Fruit fly (Drosophila melanogaster) whole organism, embryonic: Measurements from ENCODE around the gene deltaCOP.
A peak's percentile ranks its signal among the peaks of the same experiment; 100 is the strongest.

ENCODE experiments used
- CG10274 ChIP-seq: fragments of 200-800 bp; sonication (Bioruptor generic); optimal IDR thresholded peaks from 3 replicates; lab custom pipeline; 2017; ENCODE audit warnings: missing biosample characterization, mild to moderate bottlenecking, missing genetic modification characterization
- CG11093 ChIP-seq: fragments of 200-800 bp; sonication (Bioruptor generic); IDR thresholded peaks from 3 replicates; pipeline ENCODE4 v1.3.6; 2022; ENCODE audit warnings: missing biosample characterization, missing genetic modification characterization
- CG11398 ChIP-seq: fragments of 200-800 bp; sonication (Bioruptor generic); optimal IDR thresholded peaks from 2 replicates; lab custom pipeline; 2016; ENCODE audit warnings: missing biosample characterization, missing genetic modification characterization
- CG11456 ChIP-seq: fragments of 200-800 bp; sonication (Bioruptor generic); IDR thresholded peaks from 3 replicates; pipeline ENCODE4 v1.3.6; 2022; ENCODE audit warnings: missing biosample characterization, missing genetic modification characterization
- CG12155 ChIP-seq: fragments of 200-800 bp; sonication (Bioruptor generic); optimal IDR thresholded peaks from 3 replicates; lab custom pipeline; 2016; ENCODE audit warnings: missing biosample characterization, missing genetic modification characterization
- CG14441 ChIP-seq: fragments of 200-800 bp; sonication (Bioruptor generic); IDR thresholded peaks from 2 replicates; pipeline ENCODE4 v1.3.6; 2022; ENCODE audit warnings: missing biosample characterization, missing genetic modification characterization
- CG15073 ChIP-seq: fragments of 200-800 bp; sonication (Bioruptor generic); optimal IDR thresholded peaks from 2 replicates; lab custom pipeline; 2016; ENCODE audit warnings: missing biosample characterization, missing genetic modification characterization
- CG1602 ChIP-seq: fragments of 200-800 bp; sonication (Bioruptor generic); optimal IDR thresholded peaks from 3 replicates; lab custom pipeline; 2016; ENCODE audit warnings: missing biosample characterization, missing genetic modification characterization
- CG18599 ChIP-seq: fragments of 200-800 bp; sonication (Bioruptor generic); optimal IDR thresholded peaks from 3 replicates; lab custom pipeline; 2017; ENCODE audit warnings: missing biosample characterization, missing genetic modification characterization, mild to moderate bottlenecking, moderate library complexity, missing genetic modification reagents
- CG2678 ChIP-seq: fragments of 200-800 bp; sonication (Bioruptor generic); optimal IDR thresholded peaks from 3 replicates; lab custom pipeline; 2019; ENCODE audit warnings: missing biosample characterization, mild to moderate bottlenecking, missing genetic modification characterization, moderate library complexity
- CG4328 ChIP-seq: fragments of 200-800 bp; sonication (Bioruptor generic); optimal IDR thresholded peaks from 3 replicates; lab custom pipeline; 2017; ENCODE audit warnings: missing biosample characterization, missing genetic modification reagents, missing genetic modification characterization
- CG5245 ChIP-seq: fragments of 200-800 bp; sonication (Bioruptor generic); optimal IDR thresholded peaks from 3 replicates; lab custom pipeline; 2016; ENCODE audit warnings: missing biosample characterization, missing genetic modification characterization
- CG6689 ChIP-seq: fragments of 200-800 bp; sonication (Bioruptor generic); IDR thresholded peaks from 2 replicates; pipeline ENCODE4 v1.3.6; 2022; ENCODE audit warnings: missing biosample characterization, missing genetic modification characterization
- CG6791 ChIP-seq: fragments of 200-800 bp; sonication (Bioruptor generic); IDR thresholded peaks from 3 replicates; pipeline ENCODE4 v1.3.6; 2022; ENCODE audit warnings: missing biosample characterization, missing genetic modification characterization; ENCODE audit not compliant: partially characterized antibody
- CG8089 ChIP-seq: fragments of 200-800 bp; sonication (Bioruptor generic); optimal IDR thresholded peaks from 3 replicates; lab custom pipeline; 2016; ENCODE audit warnings: missing biosample characterization, missing genetic modification characterization
- CG8290 ChIP-seq, 3 experiments: fragments of 200-800 bp; sonication (Bioruptor generic); optimal IDR thresholded peaks; 2 replicates each; lab custom pipeline; 2016 to 2019; ENCODE audit warnings: missing biosample characterization in 3 of 3, missing genetic modification characterization in 3 of 3, mild to moderate bottlenecking in 2 of 3, moderate library complexity in 1 of 3
- CG8944 ChIP-seq: fragments of 200-800 bp; sonication (Bioruptor generic); optimal IDR thresholded peaks from 3 replicates; lab custom pipeline; 2016; ENCODE audit warnings: missing biosample characterization, missing genetic modification characterization
- CG9817 ChIP-seq: fragments of 200-800 bp; sonication (Bioruptor generic); optimal IDR thresholded peaks from 2 replicates; lab custom pipeline; 2018; ENCODE audit warnings: missing biosample characterization, mild to moderate bottlenecking, missing genetic modification characterization, moderate library complexity
- CkIIα-i1 ChIP-seq: fragments of 200-800 bp; sonication (Bioruptor generic); IDR thresholded peaks from 2 replicates; pipeline ENCODE4 v1.3.6; 2022; ENCODE audit warnings: missing biosample characterization, missing genetic modification characterization
- D19B ChIP-seq: fragments of 200-800 bp; sonication (Bioruptor generic); optimal IDR thresholded peaks from 2 replicates; lab custom pipeline; 2017; ENCODE audit warnings: missing biosample characterization, mild to moderate bottlenecking, missing genetic modification characterization
- Dad ChIP-seq: fragments of 200-800 bp; sonication (Bioruptor generic); optimal IDR thresholded peaks from 3 replicates; lab custom pipeline; 2016; ENCODE audit warnings: missing biosample characterization, missing genetic modification characterization
- Dek ChIP-seq: fragments of 200-800 bp; sonication (Bioruptor generic); optimal IDR thresholded peaks from 3 replicates; lab custom pipeline; 2019; ENCODE audit warnings: missing biosample characterization, mild to moderate bottlenecking, missing genetic modification characterization, moderate library complexity
- Dip2 ChIP-seq: fragments of 200-800 bp; sonication (Bioruptor generic); IDR thresholded peaks from 2 replicates; pipeline ENCODE4 v1.3.6; 2022; ENCODE audit warnings: missing biosample characterization, missing genetic modification characterization
- Dip3 ChIP-seq: fragments of 200-800 bp; sonication (Bioruptor generic); optimal IDR thresholded peaks from 3 replicates; lab custom pipeline; 2016; ENCODE audit warnings: missing biosample characterization, missing genetic modification characterization
- Doc2 ChIP-seq: fragments of 200-800 bp; sonication (Bioruptor generic); IDR thresholded peaks from 2 replicates; pipeline ENCODE4 v1.3.6; 2022; ENCODE audit warnings: missing biosample characterization, missing genetic modification characterization
- Elba2 ChIP-seq: fragments of 200-800 bp; sonication (Bioruptor generic); optimal IDR thresholded peaks from 3 replicates; lab custom pipeline; 2016; ENCODE audit warnings: missing biosample characterization, missing genetic modification characterization
- GATAe ChIP-seq: fragments of 200-800 bp; sonication (Bioruptor generic); conservative IDR thresholded peaks from 2 replicates; pipeline ENCODE4 v1.3.6; 2022; ENCODE audit warnings: missing biosample characterization, missing genetic modification characterization
- H15 ChIP-seq: fragments of 200-800 bp; sonication (Bioruptor generic); IDR thresholded peaks from 3 replicates; pipeline ENCODE4 v1.3.6; 2022; ENCODE audit warnings: missing biosample characterization, missing genetic modification characterization
- HLH4C ChIP-seq: fragments of 200-800 bp; sonication (Bioruptor generic); IDR thresholded peaks from 3 replicates; pipeline ENCODE4 v1.3.6; 2022; ENCODE audit warnings: missing biosample characterization, missing genetic modification characterization; ENCODE audit not compliant: partially characterized antibody
- HLH54F ChIP-seq: fragments of 200-800 bp; sonication (Bioruptor generic); optimal IDR thresholded peaks from 3 replicates; lab custom pipeline; 2016; ENCODE audit warnings: missing biosample characterization, missing genetic modification characterization
- HmgD ChIP-seq: fragments of 200-800 bp; sonication (Bioruptor generic); optimal IDR thresholded peaks from 3 replicates; lab custom pipeline; 2016; ENCODE audit warnings: missing biosample characterization, missing genetic modification characterization
- Jarid2 ChIP-seq: fragments of 200-800 bp; sonication (Bioruptor generic); optimal IDR thresholded peaks from 3 replicates; lab custom pipeline; 2017; ENCODE audit warnings: mild to moderate bottlenecking, missing biosample characterization, missing genetic modification reagents, missing genetic modification characterization
- Lhr ChIP-seq: fragments of 200-800 bp; sonication (Bioruptor generic); optimal IDR thresholded peaks from 3 replicates; lab custom pipeline; 2017; ENCODE audit warnings: mild to moderate bottlenecking, missing biosample characterization, missing genetic modification reagents, missing genetic modification characterization
- NC2β ChIP-seq: fragments of 200-800 bp; sonication (Bioruptor generic); optimal IDR thresholded peaks from 2 replicates; lab custom pipeline; 2016; ENCODE audit warnings: missing biosample characterization, missing genetic modification characterization
- Ptx1 ChIP-seq: fragments of 200-800 bp; sonication (Bioruptor generic); IDR thresholded peaks from 2 replicates; pipeline ENCODE4 v1.3.6; 2022; ENCODE audit warnings: missing biosample characterization, missing genetic modification characterization
- TFAM ChIP-seq: fragments of 200-800 bp; sonication (Bioruptor generic); optimal IDR thresholded peaks from 2 replicates; lab custom pipeline; 2017; ENCODE audit warnings: missing biosample characterization, missing genetic modification characterization, inconsistent platforms
- ab ChIP-seq: fragments of 200-800 bp; sonication (Bioruptor generic); optimal IDR thresholded peaks from 2 replicates; lab custom pipeline; 2016; ENCODE audit warnings: missing biosample characterization, missing genetic modification characterization
- abd-A ChIP-seq: fragments of 200-800 bp; sonication (Bioruptor generic); optimal IDR thresholded peaks from 3 replicates; lab custom pipeline; 2019; ENCODE audit warnings: missing biosample characterization, mild to moderate bottlenecking, missing genetic modification characterization, moderate library complexity
- aop ChIP-seq: fragments of 200-800 bp; sonication (Bioruptor generic); IDR thresholded peaks from 2 replicates; pipeline ENCODE4 v1.3.6; 2022; ENCODE audit warnings: missing biosample characterization, missing genetic modification characterization
- bab2 ChIP-seq: fragments of 200-800 bp; sonication (Bioruptor generic); optimal IDR thresholded peaks from 2 replicates; lab custom pipeline; 2016; ENCODE audit warnings: missing biosample characterization, missing genetic modification characterization
- da ChIP-seq: fragments of 200-800 bp; sonication (Bioruptor generic); optimal IDR thresholded peaks from 2 replicates; lab custom pipeline; 2016; ENCODE audit warnings: missing biosample characterization, missing genetic modification characterization
- dimm ChIP-seq: fragments of 200-800 bp; sonication (Bioruptor generic); IDR thresholded peaks from 2 replicates; pipeline ENCODE4 v1.3.6; 2022; ENCODE audit warnings: missing biosample characterization, missing genetic modification characterization
- dpn ChIP-seq, 2 experiments: fragments of 200-800 bp; sonication (Bioruptor generic); optimal IDR thresholded peaks; 3 replicates each; lab custom pipeline; 2016; ENCODE audit warnings: missing biosample characterization in 2 of 2, missing genetic modification characterization in 2 of 2
- gro ChIP-seq: fragments of 200-800 bp; sonication (Bioruptor generic); optimal IDR thresholded peaks from 2 replicates; lab custom pipeline; 2016; ENCODE audit warnings: missing biosample characterization, missing genetic modification characterization
- gsb ChIP-seq: fragments of 200-800 bp; sonication (Bioruptor generic); IDR thresholded peaks from 2 replicates; pipeline ENCODE4 v1.3.6; 2022; ENCODE audit warnings: missing biosample characterization, missing genetic modification characterization
- insv ChIP-seq, 2 experiments: fragments of 200-800 bp; sonication (Bioruptor generic); optimal IDR thresholded peaks; 3 replicates each; lab custom pipeline; 2016 to 2018; ENCODE audit warnings: missing biosample characterization in 2 of 2, missing genetic modification characterization in 2 of 2
- oc ChIP-seq: fragments of 200-800 bp; sonication (Bioruptor generic); optimal IDR thresholded peaks from 2 replicates; lab custom pipeline; 2018; ENCODE audit warnings: missing biosample characterization, mild to moderate bottlenecking, missing genetic modification characterization, moderate library complexity
- salm ChIP-seq: fragments of 200-800 bp; sonication (Bioruptor generic); optimal IDR thresholded peaks from 2 replicates; lab custom pipeline; 2018; ENCODE audit warnings: missing biosample characterization, mild to moderate bottlenecking, missing genetic modification characterization
- wek ChIP-seq: fragments of 200-800 bp; sonication (Bioruptor generic); optimal IDR thresholded peaks from 3 replicates; lab custom pipeline; 2018; ENCODE audit warnings: missing biosample characterization, mild to moderate bottlenecking, missing genetic modification characterization, moderate library complexity

The deltaCOP gene

dm6 chrX:1830396-1831218 is 31.0 kb downstream of the deltaCOP start (continued):
- TF ChIP-seq NC2β (GFP tag; lab: Kevin White, UChicago), result peak; percentile 90
- TF ChIP-seq CG11398, result peak; percentile 88
- peak; percentile 74 for TF ChIP-seq Jarid2
- TF ChIP-seq da, result peak; percentile 76
- peak; percentile 94 for TF ChIP-seq Dip3 (GFP tag; lab: Kevin White, UChicago)
- peak; percentile 94 for TF ChIP-seq gsb
- peak; percentile 88 for TF ChIP-seq dimm (GFP tag; lab: Robert Waterston, UW)
- TF ChIP-seq Dip2, result peak; percentile 59; the same call in 1 of the 2 replicates
- TF ChIP-seq CG5245 (GFP tag; lab: Kevin White, UChicago), result peak; percentile 86
- TF ChIP-seq HLH4C (GFP tag; lab: Robert Waterston, UW), result peak; percentile 21; the same call in 1 of the 3 replicates
- TF ChIP-seq gro (GFP tag; lab: Kevin White, UChicago), result peak; percentile 95
- TF ChIP-seq Elba2, result no peak
- TF ChIP-seq CG2678 (tag; lab: Kevin White, UChicago), result peak; percentile 97
- peak; percentile 91 for TF ChIP-seq CG8944
- peak; percentile 94 for TF ChIP-seq CG1602
- peak; percentile 85 for TF ChIP-seq HmgD (GFP tag; lab: Kevin White, UChicago)
- TF ChIP-seq abd-A, result peak; percentile 74
- TF ChIP-seq CG10274 (GFP tag; lab: Kevin White, UChicago), result peak; percentile 99
- peak; percentile 81 for TF ChIP-seq GATAe (GFP tag; lab: Robert Waterston, UW)
- TF ChIP-seq CG6791, result no peak
- peak; percentile 94 for TF ChIP-seq bab2 (GFP tag; lab: Kevin White, UChicago)
- peak; percentile 95 for TF ChIP-seq CG9817 (tag; lab: Kevin White, UChicago)
- TF ChIP-seq CG6689 (GFP tag; lab: Robert Waterston, UW), result peak; percentile 96
- peak; percentile 89 for TF ChIP-seq CG8089 (GFP tag; lab: Kevin White, UChicago)
- peak; percentile 97 for TF ChIP-seq Ptx1 (GFP tag; lab: Robert Waterston, UW)
- peak; percentile 89 for TF ChIP-seq wek (GFP tag; lab: Kevin White, UChicago)
- peak; percentile 79 for TF ChIP-seq TFAM (GFP tag; lab: Kevin White, UChicago)
- TF ChIP-seq CG11456, result peak; percentile 98
- TF ChIP-seq CG8290 (GFP tag; optimal IDR thresholded peaks at IDR 0.05; lab: Kevin White, UChicago), result peak; percentile 81
- peak in 1 of 2 experiments; percentile 99 for TF ChIP-seq CG8290 (tag; optimal IDR thresholded peaks at IDR 0.05; lab: Kevin White, UChicago)
- TF ChIP-seq CG12155 (GFP tag; lab: Kevin White, UChicago), result peak; percentile 93
- peak; percentile 88 for TF ChIP-seq D19B (GFP tag; lab: Kevin White, UChicago)
- peak; percentile 46 to 66 for TF ChIP-seq insv (GFP tag; optimal IDR thresholded peaks at IDR 0.05; lab: Kevin White, UChicago)
- peak; percentile 92 for TF ChIP-seq HLH54F (GFP tag; lab: Kevin White, UChicago)
- TF ChIP-seq salm, result peak; percentile 94
- peak; percentile 98 for TF ChIP-seq oc (tag; lab: Kevin White, UChicago)
- TF ChIP-seq dpn (GFP tag; optimal IDR thresholded peaks at IDR 0.05; lab: Kevin White, UChicago), result peak; percentile 94 to 95
- peak; percentile 82 for TF ChIP-seq Lhr (GFP tag; lab: Kevin White, UChicago)
- peak; percentile 65 for TF ChIP-seq CG15073 (GFP tag; lab: Kevin White, UChicago)
- peak; percentile 96 for TF ChIP-seq Dek
- TF ChIP-seq ab (GFP tag; lab: Kevin White, UChicago), result peak; percentile 93
- peak; percentile 77; the same call in 1 of the 2 replicates for TF ChIP-seq CkIIα-i1 (GFP tag; lab: Robert Waterston, UW)
- TF ChIP-seq H15 (GFP tag; lab: Robert Waterston, UW), result peak; percentile 98
- TF ChIP-seq CG18599 (GFP tag; lab: Kevin White, UChicago), result peak; percentile 96
- peak; percentile 98 for TF ChIP-seq CG14441 (GFP tag; lab: Robert Waterston, UW)
- peak; percentile 80 for TF ChIP-seq Dad
- TF ChIP-seq CG11093 (GFP tag; lab: Robert Waterston, UW), result peak; percentile 89
- peak; percentile 74 for TF ChIP-seq Doc2 (GFP tag; lab: Robert Waterston, UW)
- peak; percentile 91 for TF ChIP-seq aop (GFP tag; lab: Robert Waterston, UW)
- peak; percentile 92 for TF ChIP-seq CG4328
